ENCODE assay signal across 2 fruit fly cellular contexts in the genomic region with DNA sequence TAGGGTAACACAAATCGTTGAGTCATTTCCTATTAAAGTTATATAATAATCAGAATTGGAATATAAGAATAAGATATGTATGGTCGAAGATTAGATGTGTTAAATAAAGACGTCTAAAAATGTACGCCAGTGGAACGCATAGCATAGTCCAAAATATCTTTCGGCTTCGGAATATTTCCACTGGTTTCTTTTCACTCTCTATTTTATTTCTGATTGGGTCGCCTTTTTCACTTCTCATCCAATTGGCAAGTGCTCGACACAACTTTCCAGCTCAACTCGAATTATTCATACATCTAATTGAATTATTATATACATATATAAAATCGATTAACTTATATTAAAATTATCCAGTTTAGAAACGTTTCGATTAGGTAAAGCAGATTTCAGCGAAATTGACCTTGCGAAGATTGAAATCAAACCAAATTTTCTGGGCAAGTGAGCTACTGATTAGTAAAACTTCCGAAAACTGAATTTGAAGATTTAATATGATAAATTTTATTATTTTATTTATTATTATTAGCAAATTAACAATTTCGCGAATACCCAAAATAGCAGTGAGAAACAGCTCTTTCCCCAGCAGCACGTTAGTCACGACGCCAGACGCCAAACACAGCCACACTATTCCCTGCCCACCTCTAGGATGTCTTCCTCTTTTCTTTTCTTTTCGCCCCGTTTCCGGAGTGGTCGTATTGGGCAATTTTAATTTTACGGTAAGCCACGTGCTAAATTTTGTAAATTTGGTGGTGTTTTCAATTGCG.
TF ChIP-seq lines count a peak whose summit lies in the region.

A gene (plus strand): TSS at position 653 of the 758 bp plus-strand sequence.

TF ChIP-seq in whole organism, embryonic, 481 proteins besides CTCF, POLR2A, EP300 and RAD21 (continued from another document and continues in another):
- TF ChIP-seq CG12104 (GFP tag; optimal IDR thresholded peaks at IDR 0.05; lab: Kevin White, UChicago) (peak; percentile 72), Drgx (GFP tag; IDR thresholded peaks at IDR 0.05; lab: Robert Waterston, UW) (no peak; the same call in none of the 2 replicates), Lim3 (GFP tag; IDR thresholded peaks at IDR 0.05; lab: Robert Waterston, UW) (no peak), CG4730 (GFP tag; IDR thresholded peaks at IDR 0.05; lab: Robert Waterston, UW) (peak; percentile 58), CG6654 (GFP tag; optimal IDR thresholded peaks at IDR 0.05; lab: Kevin White, UChicago) (peak; percentile 56), CG2875 (GFP tag; optimal IDR thresholded peaks at IDR 0.05; lab: Kevin White, UChicago) (peak; percentile 80), CG11696 (GFP tag; IDR thresholded peaks at IDR 0.05; lab: Robert Waterston, UW) (peak; percentile 77), Sry-β (GFP tag; optimal IDR thresholded peaks at IDR 0.05; lab: Kevin White, UChicago) (peak; percentile 51), pzg (GFP tag; optimal IDR thresholded peaks at IDR 0.05; lab: Kevin White, UChicago) (peak; percentile 75), grn (GFP tag; optimal IDR thresholded peaks at IDR 0.05; lab: Kevin White, UChicago) (peak; percentile 43), CG3847 (GFP tag; IDR thresholded peaks at IDR 0.05; lab: Robert Waterston, UW) (peak; percentile 88), peb (GFP tag; IDR thresholded peaks at IDR 0.05; lab: Robert Waterston, UW) (peak; percentile 32; the same call in 1 of the 2 replicates), Vsx1 (GFP tag; optimal IDR thresholded peaks at IDR 0.05; lab: Kevin White, UChicago) (peak; percentile 83), nom (GFP tag; optimal IDR thresholded peaks at IDR 0.05; lab: Kevin White, UChicago) (peak; percentile 90), emc (GFP tag; optimal IDR thresholded peaks at IDR 0.05; lab: Kevin White, UChicago) (peak; percentile 80), crp (GFP tag; optimal IDR thresholded peaks at IDR 0.05; lab: Kevin White, UChicago) (peak in 1 of 2 experiments; percentile 34), hbn (GFP tag; IDR thresholded peaks at IDR 0.05; lab: Robert Waterston, UW; ENCODE audit: partially characterized antibody) (peak; percentile 62), CG10267 (tag; optimal IDR thresholded peaks at IDR 0.05; lab: Kevin White, UChicago) (peak; percentile 68), CoRest (tag; optimal IDR thresholded peaks at IDR 0.05; lab: Kevin White, UChicago) (peak; percentile 68), CG3726 (GFP tag; IDR thresholded peaks at IDR 0.05; lab: Robert Waterston, UW) (peak; percentile 67; the same call in 2 of the 3 replicates), D (optimal IDR thresholded peaks at IDR 0.05; lab: Kevin White, UChicago) (no peak), D (GFP tag; optimal IDR thresholded peaks at IDR 0.05; lab: Kevin White, UChicago) (peak; percentile 77), ap (GFP tag; IDR thresholded peaks at IDR 0.05; lab: Robert Waterston, UW) (peak; percentile 63), CG7963 (GFP tag; IDR thresholded peaks at IDR 0.05; lab: Robert Waterston, UW; ENCODE audit: partially characterized antibody) (peak; percentile 37; the same call in 1 of the 3 replicates), CG3838 (GFP tag; optimal IDR thresholded peaks at IDR 0.05; lab: Kevin White, UChicago) (peak; percentile 4), CG17829 (tag; optimal IDR thresholded peaks at IDR 0.05; lab: Kevin White, UChicago) (peak; percentile 46), gce (GFP tag; IDR thresholded peaks at IDR 0.05; lab: Robert Waterston, UW) (peak; percentile 89; the same call in 2 of the 3 replicates), CG15696 (tag; optimal IDR thresholded peaks at IDR 0.05; lab: Kevin White, UChicago) (peak; percentile 45), CG8765 (GFP tag; IDR thresholded peaks at IDR 0.05; lab: Robert Waterston, UW) (no peak), CG34422 (GFP tag; IDR thresholded peaks at IDR 0.05; lab: Robert Waterston, UW) (peak; percentile 87), CG5953 (GFP tag; IDR thresholded peaks at IDR 0.05; lab: Robert Waterston, UW) (peak; percentile 90), sens (GFP tag; lab: Kevin White, UChicago) (peak; percentile 92), PHDP (tag; optimal IDR thresholded peaks at IDR 0.05; lab: Kevin White, UChicago) (peak; percentile 81), CG33213 (GFP tag; optimal IDR thresholded peaks at IDR 0.05; lab: Kevin White, UChicago) (peak; percentile 90), CG12299 (tag; optimal IDR thresholded peaks at IDR 0.05; lab: Kevin White, UChicago) (peak; percentile 73), ase (GFP tag; IDR thresholded peaks at IDR 0.05; lab: Robert Waterston, UW) (peak; percentile 87), CG4820 (GFP tag; optimal IDR thresholded peaks at IDR 0.05; lab: Kevin White, UChicago) (peak; percentile 50), CG6765 (GFP tag; optimal IDR thresholded peaks at IDR 0.05; lab: Kevin White, UChicago) (peak; percentile 94), Sry-δ (GFP tag; optimal IDR thresholded peaks at IDR 0.05; lab: Kevin White, UChicago) (peak; percentile 88), CG10366 (GFP tag; IDR thresholded peaks at IDR 0.05; lab: Robert Waterston, UW) (peak; percentile 84), trh (GFP tag; optimal IDR thresholded peaks at IDR 0.05; lab: Kevin White, UChicago) (peak; percentile 66), CG10979 (tag; optimal IDR thresholded peaks at IDR 0.05; lab: Kevin White, UChicago) (peak; percentile 56), Elba2 (GFP tag; optimal IDR thresholded peaks at IDR 0.05; lab: Kevin White, UChicago) (peak; percentile 84), CG17802 (tag; optimal IDR thresholded peaks at IDR 0.05; lab: Kevin White, UChicago) (peak; percentile 79), CG9817 (tag; optimal IDR thresholded peaks at IDR 0.05; lab: Kevin White, UChicago) (peak; percentile 75), cas (GFP tag; IDR thresholded peaks at IDR 0.05; lab: Robert Waterston, UW) (peak; percentile 52; the same call in 1 of the 2 replicates), vnd (GFP tag; IDR thresholded peaks at IDR 0.05; lab: Robert Waterston, UW; ENCODE audit: partially characterized antibody) (peak; percentile 49; the same call in 2 of the 3 replicates), sr (GFP tag; IDR thresholded peaks at IDR 0.05; lab: Robert Waterston, UW) (peak; percentile 90), ATbp (GFP tag; optimal IDR thresholded peaks at IDR 0.05; lab: Kevin White, UChicago) (peak; percentile 86), Taf1 (GFP tag; IDR thresholded peaks at IDR 0.05; lab: Robert Waterston, UW) (peak; percentile 41), gro (GFP tag; optimal IDR thresholded peaks at IDR 0.05; lab: Kevin White, UChicago) (peak; percentile 88), CG9932 (GFP tag; IDR thresholded peaks at IDR 0.05; lab: Robert Waterston, UW) (peak; percentile 89), CG2712 (tag; optimal IDR thresholded peaks at IDR 0.05; lab: Kevin White, UChicago) (peak; percentile 72), sc (optimal IDR thresholded peaks at IDR 0.05; lab: Kevin White, UChicago) (no peak), sc (GFP tag; optimal IDR thresholded peaks at IDR 0.05; lab: Kevin White, UChicago) (peak; percentile 62), chif (GFP tag; optimal IDR thresholded peaks at IDR 0.05; lab: Kevin White, UChicago) (peak; percentile 53 to 75), Hsf (GFP tag; optimal IDR thresholded peaks at IDR 0.05; lab: Kevin White, UChicago) (peak; percentile 78), psq (GFP tag; optimal IDR thresholded peaks at IDR 0.05; lab: Kevin White, UChicago) (peak; percentile 66), CG14667 (GFP tag; IDR thresholded peaks at IDR 0.05; lab: Robert Waterston, UW) (peak; percentile 62)

TF ChIP-seq in whole organism, prepupa, 60 proteins besides CTCF, POLR2A, EP300 and RAD21 (continued from another document):
- peak; percentile 78 for TF ChIP-seq lz (GFP tag; optimal IDR thresholded peaks at IDR 0.05; lab: Kevin White, UChicago)
- TF ChIP-seq cyc (GFP tag; optimal IDR thresholded peaks at IDR 0.05; lab: Kevin White, UChicago): peak; percentile 81
- TF ChIP-seq CG10669 (GFP tag; optimal IDR thresholded peaks at IDR 0.05; lab: Kevin White, UChicago): peak; percentile 58
- TF ChIP-seq Eip78C (GFP tag; lab: Kevin White, UChicago): peak; percentile 92
- no peak for TF ChIP-seq Eip93F (GFP tag; optimal IDR thresholded peaks at IDR 0.05; lab: Kevin White, UChicago)
- peak; percentile 36 for TF ChIP-seq Ets96B (tag; optimal IDR thresholded peaks at IDR 0.05; lab: Kevin White, UChicago)
- TF ChIP-seq achi (GFP tag; optimal IDR thresholded peaks at IDR 0.05; lab: Kevin White, UChicago): peak; percentile 72
- peak; percentile 84 for TF ChIP-seq Sox102F (GFP tag; optimal IDR thresholded peaks at IDR 0.05; lab: Kevin White, UChicago)
- TF ChIP-seq CG11902 (GFP tag; optimal IDR thresholded peaks at IDR 0.05; lab: Kevin White, UChicago): peak; percentile 56
- peak; percentile 28; the same call in 1 of the 2 replicates for TF ChIP-seq CG15336 (GFP tag; IDR thresholded peaks at IDR 0.05; lab: Robert Waterston, UW)
- TF ChIP-seq Eip75B (GFP tag; optimal IDR thresholded peaks at IDR 0.05; lab: Kevin White, UChicago): peak; percentile 64
- TF ChIP-seq net (GFP tag; optimal IDR thresholded peaks at IDR 0.05; lab: Kevin White, UChicago): peak; percentile 86
- TF ChIP-seq CG16779 (tag; optimal IDR thresholded peaks at IDR 0.05; lab: Kevin White, UChicago): peak; percentile 77
